Fruit fly (Drosophila melanogaster) whole organism, embryonic: ENCODE measurements around the gene Mnn1.
A peak's percentile ranks its signal among the peaks of the same experiment; 100 is the strongest.

ENCODE experiments used
- BEAF-32 ChIP-seq: fragments of 200-800 bp; sonication (Bioruptor generic); optimal IDR thresholded peaks from 3 replicates; lab custom pipeline; 2017; ENCODE audit warnings: missing biosample characterization, missing genetic modification characterization, mild to moderate bottlenecking, moderate library complexity, missing genetic modification reagents
- Bgb ChIP-seq: fragments of 200-800 bp; sonication (Bioruptor generic); IDR thresholded peaks from 2 replicates; pipeline ENCODE4 v1.3.6; 2022; ENCODE audit warnings: missing biosample characterization, missing genetic modification characterization; ENCODE audit not compliant: partially characterized antibody
- CG10543 ChIP-seq: fragments of 200-800 bp; sonication (Bioruptor generic); optimal IDR thresholded peaks from 3 replicates; lab custom pipeline; 2017; ENCODE audit warnings: missing biosample characterization, mild to moderate bottlenecking, missing genetic modification characterization, moderate library complexity
- CG10979 ChIP-seq: fragments of 200-800 bp; sonication (Bioruptor generic); optimal IDR thresholded peaks from 2 replicates; lab custom pipeline; 2018; ENCODE audit warnings: missing biosample characterization, mild to moderate bottlenecking, missing genetic modification characterization, moderate library complexity
- CG11085 ChIP-seq: fragments of 200-800 bp; sonication (Bioruptor generic); IDR thresholded peaks from 2 replicates; pipeline ENCODE4 v1.3.6; 2022; ENCODE audit warnings: missing biosample characterization, missing genetic modification characterization
- CG15479 ChIP-seq: fragments of 200-800 bp; sonication (Bioruptor generic); optimal IDR thresholded peaks from 3 replicates; lab custom pipeline; 2019; ENCODE audit warnings: missing biosample characterization, mild to moderate bottlenecking, missing genetic modification characterization, moderate library complexity
- CG2116 ChIP-seq: fragments of 200-800 bp; sonication (Bioruptor generic); optimal IDR thresholded peaks from 3 replicates; lab custom pipeline; 2018; ENCODE audit warnings: missing biosample characterization, mild to moderate bottlenecking, missing genetic modification characterization
- CG33213 ChIP-seq: fragments of 200-800 bp; sonication (Bioruptor generic); optimal IDR thresholded peaks from 3 replicates; lab custom pipeline; 2016; ENCODE audit warnings: missing biosample characterization, missing genetic modification characterization
- CG3407 ChIP-seq: fragments of 200-800 bp; sonication (Bioruptor generic); optimal IDR thresholded peaks from 2 replicates; lab custom pipeline; 2018; ENCODE audit warnings: missing biosample characterization, mild to moderate bottlenecking, missing genetic modification characterization
- CG3847 ChIP-seq: fragments of 200-800 bp; sonication (Bioruptor generic); IDR thresholded peaks from 2 replicates; pipeline ENCODE4 v1.3.6; 2022; ENCODE audit warnings: missing biosample characterization, missing genetic modification characterization
- CG4424 ChIP-seq: fragments of 200-800 bp; sonication (Bioruptor generic); optimal IDR thresholded peaks from 3 replicates; lab custom pipeline; 2016; ENCODE audit warnings: missing biosample characterization, missing genetic modification characterization
- CG4854 ChIP-seq: fragments of 200-800 bp; sonication (Bioruptor generic); optimal IDR thresholded peaks from 2 replicates; lab custom pipeline; 2016; ENCODE audit warnings: missing biosample characterization, missing genetic modification characterization, inconsistent platforms
- CG6654 ChIP-seq: fragments of 200-800 bp; sonication (Bioruptor generic); optimal IDR thresholded peaks from 2 replicates; lab custom pipeline; 2017; ENCODE audit warnings: missing biosample characterization, mild to moderate bottlenecking, missing genetic modification characterization
- CG7745 ChIP-seq: fragments of 200-800 bp; sonication (Bioruptor generic); optimal IDR thresholded peaks from 2 replicates; lab custom pipeline; 2018; ENCODE audit warnings: missing biosample characterization, mild to moderate bottlenecking, missing genetic modification characterization, moderate library complexity
- CG8765 ChIP-seq: fragments of 200-800 bp; sonication (Bioruptor generic); IDR thresholded peaks from 2 replicates; pipeline ENCODE4 v1.3.6; 2022; ENCODE audit warnings: missing biosample characterization, missing genetic modification characterization
- CG9817 ChIP-seq: fragments of 200-800 bp; sonication (Bioruptor generic); optimal IDR thresholded peaks from 2 replicates; lab custom pipeline; 2018; ENCODE audit warnings: missing biosample characterization, mild to moderate bottlenecking, missing genetic modification characterization, moderate library complexity
- CrebB ChIP-seq: fragments of 200-800 bp; sonication (Bioruptor generic); optimal IDR thresholded peaks from 3 replicates; lab custom pipeline; 2018; ENCODE audit warnings: missing biosample characterization, mild to moderate bottlenecking, missing genetic modification characterization
- Doc3 ChIP-seq: fragments of 200-800 bp; sonication (Bioruptor generic); IDR thresholded peaks from 3 replicates; pipeline ENCODE4 v1.3.6; 2022; ENCODE audit warnings: missing biosample characterization, missing genetic modification characterization; ENCODE audit not compliant: partially characterized antibody
- Dp ChIP-seq: fragments of 200-800 bp; sonication (Bioruptor generic); optimal IDR thresholded peaks from 2 replicates; lab custom pipeline; 2018; ENCODE audit warnings: missing biosample characterization, mild to moderate bottlenecking, missing genetic modification characterization, moderate library complexity
- ERR ChIP-seq: fragments of 200-800 bp; sonication (Bioruptor generic); optimal IDR thresholded peaks from 2 replicates; lab custom pipeline; 2016; ENCODE audit warnings: missing biosample characterization, missing genetic modification characterization
- Fer1 ChIP-seq: fragments of 200-800 bp; sonication (Bioruptor generic); optimal IDR thresholded peaks from 2 replicates; lab custom pipeline; 2017; ENCODE audit warnings: missing biosample characterization, mild to moderate bottlenecking, missing genetic modification characterization
- H2.0 ChIP-seq: fragments of 200-800 bp; sonication (Bioruptor generic); IDR thresholded peaks from 2 replicates; pipeline ENCODE4 v1.3.6; 2022; ENCODE audit warnings: missing biosample characterization, missing genetic modification characterization
- HLH4C ChIP-seq: fragments of 200-800 bp; sonication (Bioruptor generic); IDR thresholded peaks from 3 replicates; pipeline ENCODE4 v1.3.6; 2022; ENCODE audit warnings: missing biosample characterization, missing genetic modification characterization; ENCODE audit not compliant: partially characterized antibody
- Hsf ChIP-seq: fragments of 200-800 bp; sonication (Bioruptor generic); optimal IDR thresholded peaks from 3 replicates; lab custom pipeline; 2016; ENCODE audit warnings: missing biosample characterization, missing genetic modification characterization
- Med ChIP-seq: fragments of 200-800 bp; sonication (Bioruptor generic); peaks from one replicate; lab custom pipeline; 2016; ENCODE audit warnings: missing biosample characterization, missing genetic modification characterization, mild to moderate bottlenecking, inconsistent platforms, moderate library complexity
- NC2α ChIP-seq: fragments of 200-800 bp; sonication (Bioruptor generic); optimal IDR thresholded peaks from 2 replicates; lab custom pipeline; 2016; ENCODE audit warnings: missing biosample characterization, missing genetic modification characterization
- NfI ChIP-seq: fragments of 200-800 bp; sonication (Bioruptor generic); optimal IDR thresholded peaks from 3 replicates; lab custom pipeline; 2018; ENCODE audit warnings: missing biosample characterization, mild to moderate bottlenecking, missing genetic modification characterization, moderate library complexity
- TFAM ChIP-seq: fragments of 200-800 bp; sonication (Bioruptor generic); optimal IDR thresholded peaks from 2 replicates; lab custom pipeline; 2017; ENCODE audit warnings: missing biosample characterization, missing genetic modification characterization, inconsistent platforms
- abd-A ChIP-seq: fragments of 200-800 bp; sonication (Bioruptor generic); optimal IDR thresholded peaks from 3 replicates; lab custom pipeline; 2019; ENCODE audit warnings: missing biosample characterization, mild to moderate bottlenecking, missing genetic modification characterization, moderate library complexity
- btn ChIP-seq: fragments of 200-800 bp; sonication (Bioruptor generic); optimal IDR thresholded peaks from 2 replicates; lab custom pipeline; 2016; ENCODE audit warnings: missing biosample characterization, missing genetic modification characterization
- chif ChIP-seq, 2 experiments: fragments of 200-800 bp; sonication (Bioruptor generic); optimal IDR thresholded peaks; 3 replicates each; lab custom pipeline; 2016; ENCODE audit warnings: missing biosample characterization in 2 of 2, missing genetic modification characterization in 2 of 2
- ci ChIP-seq: fragments of 200-800 bp; sonication (Bioruptor generic); IDR thresholded peaks from 3 replicates; pipeline ENCODE4 v1.3.6; 2022; ENCODE audit warnings: missing biosample characterization, missing genetic modification characterization
- crp ChIP-seq, 2 experiments: fragments of 200-800 bp; sonication (Bioruptor generic); optimal IDR thresholded peaks; 2 replicates in 1 of 2; 3 replicates in 1 of 2; lab custom pipeline; 2017; ENCODE audit warnings: missing biosample characterization in 2 of 2, missing genetic modification characterization in 2 of 2, mild to moderate bottlenecking in 1 of 2, moderate library complexity in 1 of 2
- ftz-f1 ChIP-seq: fragments of 200-800 bp; sonication (Bioruptor generic); optimal IDR thresholded peaks from 2 replicates; lab custom pipeline; 2016; ENCODE audit warnings: missing biosample characterization, missing genetic modification characterization
- jing ChIP-seq: fragments of 200-800 bp; sonication (Bioruptor generic); optimal IDR thresholded peaks from 2 replicates; lab custom pipeline; 2018; ENCODE audit warnings: missing biosample characterization, mild to moderate bottlenecking, missing genetic modification characterization
- kay ChIP-seq: fragments of 200-800 bp; sonication (Bioruptor generic); optimal IDR thresholded peaks from 2 replicates; lab custom pipeline; 2016; ENCODE audit warnings: missing biosample characterization, missing genetic modification characterization
- klu ChIP-seq: fragments of 200-800 bp; sonication (Bioruptor generic); IDR thresholded peaks from 2 replicates; pipeline ENCODE4 v1.3.6; 2022; ENCODE audit warnings: missing biosample characterization, missing genetic modification characterization
- lbe ChIP-seq: fragments of 200-800 bp; sonication (Bioruptor generic); optimal IDR thresholded peaks from 2 replicates; lab custom pipeline; 2016; ENCODE audit warnings: missing biosample characterization, mild to moderate bottlenecking, missing genetic modification characterization
- oc ChIP-seq: fragments of 200-800 bp; sonication (Bioruptor generic); optimal IDR thresholded peaks from 2 replicates; lab custom pipeline; 2018; ENCODE audit warnings: missing biosample characterization, mild to moderate bottlenecking, missing genetic modification characterization, moderate library complexity
- sens ChIP-seq: fragments of 200-800 bp; sonication (Bioruptor generic); peaks from one replicate; lab custom pipeline; 2016; ENCODE audit warnings: missing biosample characterization, missing genetic modification characterization
- sens-2 ChIP-seq: fragments of 200-800 bp; sonication (Bioruptor generic); IDR thresholded peaks from 2 replicates; pipeline ENCODE4 v1.3.6; 2022; ENCODE audit warnings: missing biosample characterization, missing genetic modification characterization
- shn ChIP-seq: fragments of 200-800 bp; sonication (Bioruptor generic); optimal IDR thresholded peaks from 3 replicates; lab custom pipeline; 2016; ENCODE audit warnings: missing biosample characterization, missing genetic modification characterization
- slou ChIP-seq: fragments of 200-800 bp; sonication (Bioruptor generic); optimal IDR thresholded peaks from 3 replicates; lab custom pipeline; 2016; ENCODE audit warnings: missing biosample characterization, missing genetic modification characterization
- sob ChIP-seq: fragments of 200-800 bp; sonication (Bioruptor generic); IDR thresholded peaks from 2 replicates; pipeline ENCODE4 v1.3.6; 2022; ENCODE audit warnings: missing biosample characterization, missing genetic modification characterization
- tap ChIP-seq: fragments of 200-800 bp; optimal IDR thresholded peaks from 3 replicates; lab custom pipeline; 2019; ENCODE audit warnings: missing biosample characterization, mild to moderate bottlenecking, missing genetic modification characterization, moderate library complexity
- tin ChIP-seq: fragments of 200-800 bp; sonication (Bioruptor generic); optimal IDR thresholded peaks from 3 replicates; lab custom pipeline; 2016; ENCODE audit warnings: missing biosample characterization, missing genetic modification characterization
- trh ChIP-seq: fragments of 200-800 bp; sonication (Bioruptor generic); optimal IDR thresholded peaks from 2 replicates; lab custom pipeline; 2016; ENCODE audit warnings: missing biosample characterization, missing genetic modification characterization
- usp ChIP-seq: fragments of >200 bp; optimal IDR thresholded peaks from 2 replicates; lab custom pipeline; 2017; ENCODE audit warnings: missing biosample characterization, missing genetic modification characterization
- wdn ChIP-seq: fragments of 200-800 bp; sonication (Bioruptor generic); IDR thresholded peaks from 2 replicates; pipeline ENCODE4 v1.3.6; 2022; ENCODE audit warnings: missing biosample characterization, missing genetic modification characterization
- zfh2 ChIP-seq: fragments of 200-800 bp; sonication (Bioruptor generic); optimal IDR thresholded peaks from 2 replicates; lab custom pipeline; 2016; ENCODE audit warnings: missing biosample characterization, missing genetic modification characterization

Gene Mnn1

dm6 chr2L:7056189-7056926 is at the start of gene Mnn1 (continued):
- peak; percentile 25; the same call in 1 of the 2 replicates for TF ChIP-seq klu (GFP tag; lab: Robert Waterston, UW)
- peak; percentile 81 for TF ChIP-seq sens
- peak; percentile 27 for TF ChIP-seq lbe
- peak; percentile 56; the same call in 1 of the 2 replicates for TF ChIP-seq Bgb
- TF ChIP-seq CG10979, result peak; percentile 32
- peak; percentile 66 for TF ChIP-seq CG33213 (GFP tag; lab: Kevin White, UChicago)
- peak; percentile 64 for TF ChIP-seq ftz-f1 (GFP tag; lab: Kevin White, UChicago)
- TF ChIP-seq ERR (GFP tag; lab: Kevin White, UChicago), result peak; percentile 42
- peak; percentile 71; the same call in 2 of the 3 replicates for TF ChIP-seq ci (GFP tag; lab: Robert Waterston, UW)
- TF ChIP-seq Med (GFP tag; lab: Kevin White, UChicago), result peak; percentile 96
- TF ChIP-seq CG3407 (GFP tag; lab: Kevin White, UChicago), result no peak
- no peak for TF ChIP-seq trh
- no peak for TF ChIP-seq CG8765
- TF ChIP-seq H2.0 (GFP tag; lab: Robert Waterston, UW), result no peak
- TF ChIP-seq tap (tag; lab: Kevin White, UChicago), result no peak
- TF ChIP-seq oc (tag; lab: Kevin White, UChicago), result no peak
- no peak for TF ChIP-seq CG6654 (GFP tag; lab: Kevin White, UChicago)
- peak; percentile 30 for TF ChIP-seq sob (GFP tag; lab: Robert Waterston, UW)
- TF ChIP-seq slou (GFP tag; lab: Kevin White, UChicago), result no peak
- TF ChIP-seq Hsf (GFP tag; lab: Kevin White, UChicago), result peak; percentile 42
- peak; percentile 27 for TF ChIP-seq shn (GFP tag; lab: Kevin White, UChicago)
- TF ChIP-seq Dp (GFP tag; lab: Kevin White, UChicago), result peak; percentile 98
- TF ChIP-seq CG15479 (GFP tag; lab: Kevin White, UChicago), result peak; percentile 87
- TF ChIP-seq BEAF-32, result peak; percentile 46
- peak; percentile 6 for TF ChIP-seq btn (GFP tag; lab: Kevin White, UChicago)
- TF ChIP-seq sens-2 (GFP tag; lab: Robert Waterston, UW), result no peak
- TF ChIP-seq zfh2 (GFP tag; lab: Kevin White, UChicago), result peak; percentile 63
- no peak for TF ChIP-seq Doc3 (GFP tag; lab: Robert Waterston, UW)
- no peak for TF ChIP-seq wdn (GFP tag; lab: Robert Waterston, UW)
- TF ChIP-seq CG10543 (GFP tag; lab: Kevin White, UChicago), result peak; percentile 68
- no peak for TF ChIP-seq jing (GFP tag; lab: Kevin White, UChicago)
- TF ChIP-seq CG4424 (GFP tag; lab: Kevin White, UChicago), result no peak
- peak; percentile 57 for TF ChIP-seq NfI (GFP tag; lab: Kevin White, UChicago)
- TF ChIP-seq Fer1 (GFP tag; lab: Kevin White, UChicago), result peak; percentile 67
- peak; percentile 30 for TF ChIP-seq CrebB (tag; lab: Kevin White, UChicago)
- TF ChIP-seq CG9817, result no peak
- TF ChIP-seq CG2116 (GFP tag; lab: Kevin White, UChicago), result peak; percentile 70
- TF ChIP-seq TFAM, result no peak
- TF ChIP-seq CG7745, result no peak
- TF ChIP-seq crp (GFP tag; optimal IDR thresholded peaks at IDR 0.05; lab: Kevin White, UChicago), result peak in 1 of 2 experiments; percentile 55
- TF ChIP-seq chif (GFP tag; optimal IDR thresholded peaks at IDR 0.05; lab: Kevin White, UChicago), result peak; percentile 17 to 34
- TF ChIP-seq tin (GFP tag; lab: Kevin White, UChicago), result peak; percentile 13
- TF ChIP-seq NC2α (GFP tag; lab: Kevin White, UChicago), result peak; percentile 39
- no peak for TF ChIP-seq abd-A (tag; lab: Kevin White, UChicago)
- no peak for TF ChIP-seq CG11085 (GFP tag; lab: Robert Waterston, UW)
- TF ChIP-seq kay (GFP tag; lab: Kevin White, UChicago), result no peak
- peak; percentile 74 for TF ChIP-seq CG3847 (GFP tag; lab: Robert Waterston, UW)
- no peak for TF ChIP-seq usp (GFP tag; lab: Kevin White, UChicago)
- peak; percentile 37 for TF ChIP-seq CG4854
- TF ChIP-seq HLH4C (GFP tag; lab: Robert Waterston, UW), result no peak
